Comparison of ENCODE assay signal across 7 worm cellular contexts in genomic region chrII:11753186-11753585, ce11.
A peak's percentile ranks its signal among the peaks of the same experiment; 100 is the strongest.
TF ChIP-seq lines count a peak whose summit lies in the region.

No protein-coding gene starts in this region.

TF ChIP-seq in whole organism, L1 larva, 84 proteins besides CTCF, POLR2A, EP300 and RAD21:
- TF ChIP-seq hpl-2 (GFP tag; optimal IDR thresholded peaks at IDR 0.05; lab: Kevin White, UChicago) = no peak
- peak; percentile 77 for TF ChIP-seq snpc-4 (tag; optimal IDR thresholded peaks at IDR 0.05; lab: Kevin White, UChicago)

TF ChIP-seq in whole organism, L2 larva, 48 proteins besides CTCF, POLR2A, EP300 and RAD21:
- TF ChIP-seq nhr-11 (tag; optimal IDR thresholded peaks at IDR 0.05; lab: Kevin White, UChicago) = no peak
- TF ChIP-seq snpc-4 (tag; optimal IDR thresholded peaks at IDR 0.05; lab: Kevin White, UChicago) = peak; percentile 79

TF ChIP-seq in whole organism, L3 larva, 47 proteins besides CTCF, POLR2A, EP300 and RAD21:
- TF ChIP-seq eor-1 (tag; optimal IDR thresholded peaks at IDR 0.05; lab: Kevin White, UChicago) = no peak
- TF ChIP-seq snpc-4 (tag; optimal IDR thresholded peaks at IDR 0.05; lab: Kevin White, UChicago) = peak; percentile 58
- no peak for TF ChIP-seq nhr-67 (tag; optimal IDR thresholded peaks at IDR 0.05; lab: Kevin White, UChicago)
- TF ChIP-seq ZK546.5 (tag; optimal IDR thresholded peaks at IDR 0.05; lab: Kevin White, UChicago) = no peak
- TF ChIP-seq nhr-28 (tag; optimal IDR thresholded peaks at IDR 0.05; lab: Kevin White, UChicago) = no peak
- no peak for TF ChIP-seq hmg-11 (tag; optimal IDR thresholded peaks at IDR 0.05; lab: Kevin White, UChicago)
- no peak for TF ChIP-seq ceh-9 (tag; optimal IDR thresholded peaks at IDR 0.05; lab: Kevin White, UChicago)
- no peak for TF ChIP-seq pqm-1 (tag; optimal IDR thresholded peaks at IDR 0.05; lab: Kevin White, UChicago)
- TF ChIP-seq aly-2 (tag; optimal IDR thresholded peaks at IDR 0.05; lab: Kevin White, UChicago) = no peak
TF ChIP-seq in whole organism, L3 larva: peak in this region for 1.

TF ChIP-seq in whole organism, L4 larva, 104 proteins besides CTCF, POLR2A, EP300 and RAD21:
- TF ChIP-seq nhr-25 (tag; optimal IDR thresholded peaks at IDR 0.05; lab: Kevin White, UChicago; ENCODE audit: borderline replicate concordance, insufficient read depth) (no peak), set-16 (GFP tag; IDR thresholded peaks at IDR 0.05; lab: Robert Waterston, UW) (no peak), egl-43 (GFP tag; IDR thresholded peaks at IDR 0.05; lab: Robert Waterston, UW) (0 out of 2 replicates have a peak, but pooled peaks have one; percentile 17), nhr-6 (tag; optimal IDR thresholded peaks at IDR 0.05; lab: Kevin White, UChicago) (no peak), tag-97 (GFP tag; IDR thresholded peaks at IDR 0.05; lab: Robert Waterston, UW) (no peak), aha-1 (tag; lab: Kevin White, UChicago) (peak; percentile 88), F49E8.2 (tag; optimal IDR thresholded peaks at IDR 0.05; lab: Kevin White, UChicago; ENCODE audit: borderline replicate concordance) (no peak), ces-1 (GFP tag; optimal IDR thresholded peaks at IDR 0.05; lab: Kevin White, UChicago) (no peak), ceh-44 (GFP tag; IDR thresholded peaks at IDR 0.05; lab: Robert Waterston, UW) (no peak), mep-1 (tag; optimal IDR thresholded peaks at IDR 0.05; lab: Kevin White, UChicago) (no peak), aly-2 (tag; optimal IDR thresholded peaks at IDR 0.05; lab: Kevin White, UChicago) (no peak), Y75B8A.6 (GFP tag; IDR thresholded peaks at IDR 0.05; lab: Robert Waterston, UW) (no peak), saeg-2 (GFP tag; IDR thresholded peaks at IDR 0.05; lab: Robert Waterston, UW) (no peak), nhr-77 (tag; optimal IDR thresholded peaks at IDR 0.05; lab: Kevin White, UChicago) (no peak), zip-11 (GFP tag; IDR thresholded peaks at IDR 0.05; lab: Robert Waterston, UW) (no peak)

TF ChIP-seq in whole organism, late embryonic, 69 proteins besides CTCF, POLR2A, EP300 and RAD21:
- TF ChIP-seq pha-2 (tag; optimal IDR thresholded peaks at IDR 0.05; lab: Kevin White, UChicago) (no peak), unc-42 (tag; optimal IDR thresholded peaks at IDR 0.05; lab: Kevin White, UChicago) (peak; percentile 28), npax-4 (tag; optimal IDR thresholded peaks at IDR 0.05; lab: Kevin White, UChicago) (no peak), ceh-18 (tag; optimal IDR thresholded peaks at IDR 0.05; lab: Kevin White, UChicago) (no peak)

TF ChIP-seq in whole organism, mixed stage, embryonic, 35 proteins besides CTCF, POLR2A, EP300 and RAD21:
- TF ChIP-seq ces-1 (GFP tag; optimal IDR thresholded peaks at IDR 0.05; lab: Kevin White, UChicago) (peak; percentile 71), drap-1 (GFP tag; optimal IDR thresholded peaks at IDR 0.05; lab: Kevin White, UChicago) (no peak)

TF ChIP-seq in whole organism, young adult, 124 proteins besides CTCF, POLR2A, EP300 and RAD21:
- TF ChIP-seq lin-35 (GFP tag; optimal IDR thresholded peaks at IDR 0.05; lab: Kevin White, UChicago) = no peak
- peak; percentile 16 for TF ChIP-seq snpc-1.1 (tag; optimal IDR thresholded peaks at IDR 0.05; lab: Kevin White, UChicago; ENCODE audit: insufficient read depth)
- no peak for TF ChIP-seq snpc-4 (GFP tag; optimal IDR thresholded peaks at IDR 0.05; lab: Kevin White, UChicago)
- TF ChIP-seq snpc-4 (tag; optimal IDR thresholded peaks at IDR 0.05; lab: Kevin White, UChicago) = peak in 3 of 4 experiments; percentile 51 to 79 (median 76)
